Worm (Caenorhabditis elegans) whole organism, late embryonic: ENCODE results near the gene ZK666.12.
A peak's percentile ranks its signal among the peaks of the same experiment; 100 is the strongest.

Source experiments
- C08G9.2 ChIP-seq: sonication (generic microtip); optimal IDR thresholded peaks from 2 replicates; lab custom pipeline; 2016; ENCODE audit warnings: mild to moderate bottlenecking, missing genetic modification characterization, moderate library complexity, missing compliant biosample characterization
- C38D4.7 ChIP-seq: fragments of 200-800 bp; sonication (Bioruptor generic); optimal IDR thresholded peaks from 2 replicates; lab custom pipeline; 2018; ENCODE audit warnings: mild to moderate bottlenecking, missing genetic modification characterization, moderate library complexity, missing compliant biosample characterization
- K02D7.2 ChIP-seq: sonication (generic microtip); optimal IDR thresholded peaks from 2 replicates; lab custom pipeline; 2017; ENCODE audit warnings: mild to moderate bottlenecking, missing genetic modification characterization, missing compliant biosample characterization
- Y22D7AL.16 ChIP-seq: sonication (generic microtip); optimal IDR thresholded peaks from 2 replicates; lab custom pipeline; 2016; ENCODE audit warnings: missing genetic modification characterization, missing compliant biosample characterization
- ahr-1 ChIP-seq: sonication (generic microtip); optimal IDR thresholded peaks from 2 replicates; lab custom pipeline; 2016; ENCODE audit warnings: missing genetic modification characterization, missing compliant biosample characterization
- ceh-14 ChIP-seq: sonication (generic microtip); optimal IDR thresholded peaks from 2 replicates; lab custom pipeline; 2016; ENCODE audit warnings: missing genotype, missing genetic modification characterization, missing compliant biosample characterization
- ceh-19 ChIP-seq: fragments of 200-800 bp; sonication (Bioruptor generic); optimal IDR thresholded peaks from 2 replicates; lab custom pipeline; 2018; ENCODE audit warnings: mild to moderate bottlenecking, missing genetic modification characterization, missing compliant biosample characterization
- ceh-2 ChIP-seq: sonication (generic microtip); optimal IDR thresholded peaks from 2 replicates; lab custom pipeline; 2016; ENCODE audit warnings: missing genotype, missing genetic modification characterization, missing compliant biosample characterization
- ceh-24 ChIP-seq: sonication (generic microtip); optimal IDR thresholded peaks from 2 replicates; lab custom pipeline; 2016; ENCODE audit warnings: mild to moderate bottlenecking, missing genetic modification characterization, missing compliant biosample characterization
- ceh-30 ChIP-seq: fragments of 150-350 bp; optimal IDR thresholded peaks from 2 replicates; lab custom pipeline; 2014; ENCODE audit warnings: missing biosample characterization, missing genetic modification characterization
- ceh-31 ChIP-seq: sonication (generic microtip); optimal IDR thresholded peaks from 2 replicates; lab custom pipeline; 2016; ENCODE audit warnings: missing genetic modification characterization, missing compliant biosample characterization
- ceh-34 ChIP-seq: sonication (generic microtip); optimal IDR thresholded peaks from 2 replicates; lab custom pipeline; 2016; ENCODE audit warnings: mild to moderate bottlenecking, missing genetic modification characterization, missing compliant biosample characterization
- ceh-45 ChIP-seq: fragments of 200-800 bp; sonication (Bioruptor generic); IDR thresholded peaks from 2 replicates; pipeline ENCODE4 v1.3.6; 2022; ENCODE audit warnings: missing genetic modification reagents, missing genetic modification characterization, missing compliant biosample characterization
- ceh-48 ChIP-seq: sonication (generic microtip); optimal IDR thresholded peaks from 2 replicates; lab custom pipeline; 2016; ENCODE audit warnings: missing genetic modification characterization, inconsistent platforms, missing compliant biosample characterization
- ceh-6 ChIP-seq: fragments of 200-800 bp; sonication (Bioruptor generic); optimal IDR thresholded peaks from 2 replicates; lab custom pipeline; 2018; ENCODE audit warnings: mild to moderate bottlenecking, missing genetic modification characterization, missing compliant biosample characterization
- ceh-9 ChIP-seq: sonication (generic microtip); optimal IDR thresholded peaks from 2 replicates; lab custom pipeline; 2016; ENCODE audit warnings: mild to moderate bottlenecking, missing genetic modification characterization, inconsistent platforms, missing compliant biosample characterization
- dmd-4 ChIP-seq: sonication (generic microtip); optimal IDR thresholded peaks from 2 replicates; lab custom pipeline; 2016; ENCODE audit warnings: borderline replicate concordance, missing genetic modification characterization, missing compliant biosample characterization
- elt-2 ChIP-seq: sonication (generic microtip); optimal IDR thresholded peaks from 2 replicates; lab custom pipeline; 2016; ENCODE audit warnings: missing genetic modification reagents, missing genetic modification characterization, missing compliant biosample characterization
- elt-4 ChIP-seq: sonication (generic microtip); optimal IDR thresholded peaks from 2 replicates; lab custom pipeline; 2016; ENCODE audit warnings: missing genetic modification characterization, missing compliant biosample characterization
- ets-4 ChIP-seq: sonication (generic microtip); optimal IDR thresholded peaks from 2 replicates; lab custom pipeline; 2016; ENCODE audit warnings: missing genetic modification characterization, missing compliant biosample characterization
- fax-1 ChIP-seq: sonication (generic microtip); optimal IDR thresholded peaks from 2 replicates; lab custom pipeline; 2016; ENCODE audit warnings: missing genotype, missing genetic modification characterization, missing compliant biosample characterization
- fkh-6 ChIP-seq: sonication (generic microtip); optimal IDR thresholded peaks from 2 replicates; lab custom pipeline; 2016; ENCODE audit warnings: missing genetic modification characterization, missing compliant biosample characterization
- gmeb-2 ChIP-seq: sonication (generic microtip); optimal IDR thresholded peaks from 2 replicates; lab custom pipeline; 2016; ENCODE audit warnings: missing genetic modification characterization, inconsistent platforms, missing compliant biosample characterization
- hlh-13 ChIP-seq: fragments of 200-800 bp; sonication (Bioruptor generic); optimal IDR thresholded peaks from 2 replicates; lab custom pipeline; 2018; ENCODE audit warnings: mild to moderate bottlenecking, missing genetic modification characterization, missing compliant biosample characterization
- hlh-15 ChIP-seq: sonication (generic microtip); optimal IDR thresholded peaks from 2 replicates; lab custom pipeline; 2016; ENCODE audit warnings: missing genetic modification characterization, missing compliant biosample characterization
- hlh-30 ChIP-seq: sonication (generic microtip); optimal IDR thresholded peaks from 2 replicates; lab custom pipeline; 2017; ENCODE audit warnings: antibody characterized with exemption, missing genetic modification characterization, missing compliant biosample characterization; ENCODE audit not compliant: insufficient read depth
- hlh-6 ChIP-seq: sonication (generic microtip); optimal IDR thresholded peaks from 2 replicates; lab custom pipeline; 2016; ENCODE audit warnings: missing genotype, missing genetic modification characterization, missing compliant biosample characterization
- hlh-8 ChIP-seq: sonication (generic microtip); optimal IDR thresholded peaks from 2 replicates; lab custom pipeline; 2016; ENCODE audit warnings: missing genotype, missing genetic modification characterization, missing compliant biosample characterization
- madf-2 ChIP-seq: sonication (generic microtip); optimal IDR thresholded peaks from 2 replicates; lab custom pipeline; 2017; ENCODE audit warnings: missing genetic modification characterization, missing compliant biosample characterization
- nfya-1 ChIP-seq: sonication (generic microtip); optimal IDR thresholded peaks from 2 replicates; lab custom pipeline; 2017; ENCODE audit warnings: missing genetic modification characterization, mild to moderate bottlenecking, missing compliant biosample characterization, antibody characterized with exemption, moderate library complexity
- nhr-11 ChIP-seq: fragments of 150-350 bp; optimal IDR thresholded peaks from 2 replicates; lab custom pipeline; 2014; ENCODE audit warnings: missing biosample characterization, missing genetic modification characterization
- odd-2 ChIP-seq: sonication (generic microtip); optimal IDR thresholded peaks from 2 replicates; lab custom pipeline; 2017; ENCODE audit warnings: antibody characterized with exemption, mild to moderate bottlenecking, missing genetic modification characterization, missing compliant biosample characterization
- pat-9 ChIP-seq: fragments of 200-800 bp; sonication (Bioruptor generic); optimal IDR thresholded peaks from 2 replicates; lab custom pipeline; 2018; ENCODE audit warnings: mild to moderate bottlenecking, missing genetic modification characterization, moderate library complexity, missing compliant biosample characterization
- pha-2 ChIP-seq: sonication (generic microtip); optimal IDR thresholded peaks from 2 replicates; lab custom pipeline; 2017; ENCODE audit warnings: mild to moderate bottlenecking, missing genetic modification characterization, missing compliant biosample characterization
- pqm-1 ChIP-seq: sonication (generic microtip); optimal IDR thresholded peaks from 2 replicates; lab custom pipeline; 2016; ENCODE audit warnings: missing genetic modification characterization, missing compliant biosample characterization
- pros-1 ChIP-seq: fragments of 150-350 bp; optimal IDR thresholded peaks from 2 replicates; lab custom pipeline; 2014; ENCODE audit warnings: missing biosample characterization, missing genetic modification reagents, missing genetic modification characterization
- ref-2 ChIP-seq: sonication (generic microtip); optimal IDR thresholded peaks from 2 replicates; lab custom pipeline; 2016; ENCODE audit warnings: missing genetic modification characterization, missing compliant biosample characterization
- tbx-2 ChIP-seq: sonication (generic microtip); optimal IDR thresholded peaks from 2 replicates; lab custom pipeline; 2016; ENCODE audit warnings: missing genetic modification characterization, missing compliant biosample characterization
- tbx-7 ChIP-seq: sonication (generic microtip); optimal IDR thresholded peaks from 2 replicates; lab custom pipeline; 2016; ENCODE audit warnings: missing genotype, missing genetic modification characterization, missing compliant biosample characterization
- ttx-3 ChIP-seq: sonication (generic microtip); optimal IDR thresholded peaks from 2 replicates; lab custom pipeline; 2016; ENCODE audit warnings: missing genetic modification reagents, missing genetic modification characterization, missing compliant biosample characterization
- unc-42 ChIP-seq: sonication (generic microtip); optimal IDR thresholded peaks from 2 replicates; lab custom pipeline; 2016; ENCODE audit warnings: missing genotype, missing genetic modification characterization, missing compliant biosample characterization
- unc-55 ChIP-seq: sonication (generic microtip); optimal IDR thresholded peaks from 2 replicates; lab custom pipeline; 2017; ENCODE audit warnings: missing biosample characterization, missing genetic modification reagents, missing genetic modification characterization
- ztf-16 ChIP-seq: sonication (generic microtip); optimal IDR thresholded peaks from 2 replicates; lab custom pipeline; 2017; ENCODE audit warnings: missing genetic modification characterization, missing compliant biosample characterization

Gene ZK666.12

ce11 chrII:10502491-10503063 lies 6.6 kb downstream of the ZK666.12 start, which contains the start of gene myrf-1 (continued):
- TF ChIP-seq pha-2 (tag; lab: Kevin White, UChicago): no peak
- no peak for TF ChIP-seq elt-4 (tag; lab: Kevin White, UChicago)
- peak; percentile 87 for TF ChIP-seq ref-2 (tag; lab: Kevin White, UChicago)
- TF ChIP-seq K02D7.2 (tag; lab: Kevin White, UChicago): no peak
- TF ChIP-seq ceh-2 (tag; lab: Kevin White, UChicago): peak; percentile 45
- TF ChIP-seq ttx-3 (tag; lab: Kevin White, UChicago): no peak
- TF ChIP-seq ceh-45 (GFP tag; lab: Robert Waterston, UW): no peak
- TF ChIP-seq C38D4.7 (GFP tag; lab: Kevin White, UChicago): no peak
- peak; percentile 44 for TF ChIP-seq hlh-8
- peak; percentile 70 for TF ChIP-seq unc-42
- TF ChIP-seq hlh-30: peak; percentile 55
- no peak for TF ChIP-seq gmeb-2
- no peak for TF ChIP-seq odd-2
- no peak for TF ChIP-seq pat-9 (tag; lab: Kevin White, UChicago)
- TF ChIP-seq hlh-15: no peak
- peak; percentile 88 for TF ChIP-seq pros-1 (tag; lab: Kevin White, UChicago)
- peak; percentile 21 for TF ChIP-seq ceh-6 (GFP tag; lab: Kevin White, UChicago)
- peak; percentile 94 for TF ChIP-seq tbx-2 (tag; lab: Kevin White, UChicago)
- peak; percentile 77 for TF ChIP-seq nfya-1 (tag; lab: Kevin White, UChicago)
- TF ChIP-seq ets-4: peak; percentile 56
- no peak for TF ChIP-seq dmd-4 (tag; lab: Kevin White, UChicago)
- TF ChIP-seq fax-1 (tag; lab: Kevin White, UChicago): peak; percentile 37
- no peak for TF ChIP-seq ceh-30 (tag; lab: Kevin White, UChicago)
- TF ChIP-seq hlh-13 (GFP tag; lab: Kevin White, UChicago): no peak
- TF ChIP-seq ceh-48 (tag; lab: Kevin White, UChicago): no peak
- TF ChIP-seq unc-55 (GFP tag; lab: Kevin White, UChicago): peak; percentile 15
- TF ChIP-seq tbx-7 (tag; lab: Kevin White, UChicago): peak; percentile 35
- no peak for TF ChIP-seq ztf-16 (tag; lab: Kevin White, UChicago)
- no peak for TF ChIP-seq Y22D7AL.16 (tag; lab: Kevin White, UChicago)
- TF ChIP-seq ceh-9 (tag; lab: Kevin White, UChicago): no peak
- TF ChIP-seq hlh-6 (tag; lab: Kevin White, UChicago): no peak
- peak; percentile 77 for TF ChIP-seq C08G9.2 (tag; lab: Kevin White, UChicago)
- peak; percentile 58 for TF ChIP-seq ceh-19 (GFP tag; lab: Kevin White, UChicago)
- TF ChIP-seq pqm-1 (tag; lab: Kevin White, UChicago): peak; percentile 80
- TF ChIP-seq ahr-1 (tag; lab: Kevin White, UChicago): no peak
- no peak for TF ChIP-seq nhr-11 (tag; lab: Kevin White, UChicago)
- peak; percentile 59 for TF ChIP-seq fkh-6

- no peak for TF ChIP-seq madf-2
- no peak for TF ChIP-seq ceh-31
- TF ChIP-seq ceh-45 (GFP tag; lab: Robert Waterston, UW): no peak
- TF ChIP-seq ceh-14 (tag; lab: Kevin White, UChicago): no peak
- TF ChIP-seq unc-55 (GFP tag; lab: Kevin White, UChicago): no peak
- no peak for TF ChIP-seq pqm-1 (tag; lab: Kevin White, UChicago)
- TF ChIP-seq hlh-30: no peak
- TF ChIP-seq ceh-34: no peak
- TF ChIP-seq elt-2 (tag; lab: Kevin White, UChicago): no peak
- TF ChIP-seq nfya-1 (tag; lab: Kevin White, UChicago): no peak
- no peak for TF ChIP-seq ets-4
- TF ChIP-seq ceh-24: no peak
- TF ChIP-seq K02D7.2 (tag; lab: Kevin White, UChicago): no peak
Observed at ce11 chrII:10504729-10505128, 8.7 kb downstream of the ZK666.12 start.
